Worm (Caenorhabditis elegans) whole organism, late embryonic: ENCODE data around the gene tric-1B.2.
A peak's percentile ranks its signal among the peaks of the same experiment; 100 is the strongest.

Source experiments
- C08G9.2 ChIP-seq: sonication (generic microtip); optimal IDR thresholded peaks from 2 replicates; lab custom pipeline; 2016; ENCODE audit warnings: mild to moderate bottlenecking, missing genetic modification characterization, moderate library complexity, missing compliant biosample characterization
- T23F11.4 ChIP-seq: fragments of 200-800 bp; sonication (Bioruptor generic); optimal IDR thresholded peaks from 2 replicates; lab custom pipeline; 2018; ENCODE audit warnings: mild to moderate bottlenecking, missing genetic modification characterization, missing compliant biosample characterization
- Y22D7AL.16 ChIP-seq: sonication (generic microtip); optimal IDR thresholded peaks from 2 replicates; lab custom pipeline; 2016; ENCODE audit warnings: missing genetic modification characterization, missing compliant biosample characterization
- ceh-18 ChIP-seq: sonication (generic microtip); optimal IDR thresholded peaks from 2 replicates; lab custom pipeline; 2016; ENCODE audit warnings: missing genetic modification characterization, missing compliant biosample characterization
- ceh-19 ChIP-seq: fragments of 200-800 bp; sonication (Bioruptor generic); optimal IDR thresholded peaks from 2 replicates; lab custom pipeline; 2018; ENCODE audit warnings: mild to moderate bottlenecking, missing genetic modification characterization, missing compliant biosample characterization
- ceh-2 ChIP-seq: sonication (generic microtip); optimal IDR thresholded peaks from 2 replicates; lab custom pipeline; 2016; ENCODE audit warnings: missing genotype, missing genetic modification characterization, missing compliant biosample characterization
- ceh-24 ChIP-seq: sonication (generic microtip); optimal IDR thresholded peaks from 2 replicates; lab custom pipeline; 2016; ENCODE audit warnings: mild to moderate bottlenecking, missing genetic modification characterization, missing compliant biosample characterization
- ceh-34 ChIP-seq: sonication (generic microtip); optimal IDR thresholded peaks from 2 replicates; lab custom pipeline; 2016; ENCODE audit warnings: mild to moderate bottlenecking, missing genetic modification characterization, missing compliant biosample characterization
- che-1 ChIP-seq: sonication (generic microtip); optimal IDR thresholded peaks from 2 replicates; lab custom pipeline; 2016; ENCODE audit warnings: mild to moderate bottlenecking, missing genetic modification characterization, missing compliant biosample characterization
- dmd-4 ChIP-seq: sonication (generic microtip); optimal IDR thresholded peaks from 2 replicates; lab custom pipeline; 2016; ENCODE audit warnings: borderline replicate concordance, missing genetic modification characterization, missing compliant biosample characterization
- elt-4 ChIP-seq: sonication (generic microtip); optimal IDR thresholded peaks from 2 replicates; lab custom pipeline; 2016; ENCODE audit warnings: missing genetic modification characterization, missing compliant biosample characterization
- ets-4 ChIP-seq: sonication (generic microtip); optimal IDR thresholded peaks from 2 replicates; lab custom pipeline; 2016; ENCODE audit warnings: missing genetic modification characterization, missing compliant biosample characterization
- eyg-1 ChIP-seq: sonication (generic microtip); optimal IDR thresholded peaks from 2 replicates; lab custom pipeline; 2016; ENCODE audit warnings: missing genotype, missing genetic modification characterization, missing compliant biosample characterization
- fax-1 ChIP-seq: sonication (generic microtip); optimal IDR thresholded peaks from 2 replicates; lab custom pipeline; 2016; ENCODE audit warnings: missing genotype, missing genetic modification characterization, missing compliant biosample characterization
- fkh-10 ChIP-seq: fragments of 150-350 bp; optimal IDR thresholded peaks from 2 replicates; lab custom pipeline; 2014; ENCODE audit warnings: missing biosample characterization, missing genetic modification reagents, missing genetic modification characterization
- gmeb-2 ChIP-seq: sonication (generic microtip); optimal IDR thresholded peaks from 2 replicates; lab custom pipeline; 2016; ENCODE audit warnings: missing genetic modification characterization, inconsistent platforms, missing compliant biosample characterization
- hlh-13 ChIP-seq: fragments of 200-800 bp; sonication (Bioruptor generic); optimal IDR thresholded peaks from 2 replicates; lab custom pipeline; 2018; ENCODE audit warnings: mild to moderate bottlenecking, missing genetic modification characterization, missing compliant biosample characterization
- hlh-15 ChIP-seq: sonication (generic microtip); optimal IDR thresholded peaks from 2 replicates; lab custom pipeline; 2016; ENCODE audit warnings: missing genetic modification characterization, missing compliant biosample characterization
- hlh-30 ChIP-seq: sonication (generic microtip); optimal IDR thresholded peaks from 2 replicates; lab custom pipeline; 2017; ENCODE audit warnings: antibody characterized with exemption, missing genetic modification characterization, missing compliant biosample characterization; ENCODE audit not compliant: insufficient read depth
- lim-6 ChIP-seq: sonication (generic microtip); optimal IDR thresholded peaks from 2 replicates; lab custom pipeline; 2016; ENCODE audit warnings: missing genetic modification characterization, missing compliant biosample characterization
- lin-11 ChIP-seq: fragments of 200-800 bp; sonication (Bioruptor generic); optimal IDR thresholded peaks from 2 replicates; lab custom pipeline; 2018; ENCODE audit warnings: mild to moderate bottlenecking, missing genetic modification characterization, missing compliant biosample characterization
- mec-3 ChIP-seq: sonication (generic microtip); optimal IDR thresholded peaks from 2 replicates; lab custom pipeline; 2016; ENCODE audit warnings: borderline replicate concordance, missing genetic modification characterization, missing compliant biosample characterization
- nfya-1 ChIP-seq: sonication (generic microtip); optimal IDR thresholded peaks from 2 replicates; lab custom pipeline; 2017; ENCODE audit warnings: missing genetic modification characterization, mild to moderate bottlenecking, missing compliant biosample characterization, antibody characterized with exemption, moderate library complexity
- nhr-11 ChIP-seq: fragments of 150-350 bp; optimal IDR thresholded peaks from 2 replicates; lab custom pipeline; 2014; ENCODE audit warnings: missing biosample characterization, missing genetic modification characterization
- odd-2 ChIP-seq: sonication (generic microtip); optimal IDR thresholded peaks from 2 replicates; lab custom pipeline; 2017; ENCODE audit warnings: antibody characterized with exemption, mild to moderate bottlenecking, missing genetic modification characterization, missing compliant biosample characterization
- pat-9 ChIP-seq: fragments of 200-800 bp; sonication (Bioruptor generic); optimal IDR thresholded peaks from 2 replicates; lab custom pipeline; 2018; ENCODE audit warnings: mild to moderate bottlenecking, missing genetic modification characterization, moderate library complexity, missing compliant biosample characterization
- pax-1 ChIP-seq: fragments of 150-350 bp; optimal IDR thresholded peaks from 2 replicates; lab custom pipeline; 2014; ENCODE audit warnings: missing biosample characterization, missing genetic modification characterization
- pha-4 ChIP-seq: fragments of 150-350 bp; optimal IDR thresholded peaks from 2 replicates; lab custom pipeline; 2018; ENCODE audit warnings: missing biosample characterization, missing genetic modification reagents, missing genetic modification characterization
- pros-1 ChIP-seq: fragments of 150-350 bp; optimal IDR thresholded peaks from 2 replicates; lab custom pipeline; 2014; ENCODE audit warnings: missing biosample characterization, missing genetic modification reagents, missing genetic modification characterization
- sox-4 ChIP-seq: sonication (generic microtip); optimal IDR thresholded peaks from 2 replicates; lab custom pipeline; 2017; ENCODE audit warnings: mild to moderate bottlenecking, missing genetic modification characterization, inconsistent platforms, missing compliant biosample characterization
- syd-9 ChIP-seq: sonication (generic microtip); optimal IDR thresholded peaks from 2 replicates; lab custom pipeline; 2016; ENCODE audit warnings: mild to moderate bottlenecking, missing genetic modification characterization, moderate library complexity, missing compliant biosample characterization
- tbx-2 ChIP-seq: sonication (generic microtip); optimal IDR thresholded peaks from 2 replicates; lab custom pipeline; 2016; ENCODE audit warnings: missing genetic modification characterization, missing compliant biosample characterization
- unc-55 ChIP-seq: sonication (generic microtip); optimal IDR thresholded peaks from 2 replicates; lab custom pipeline; 2017; ENCODE audit warnings: missing biosample characterization, missing genetic modification reagents, missing genetic modification characterization
- unc-86 ChIP-seq: sonication (generic microtip); optimal IDR thresholded peaks from 2 replicates; lab custom pipeline; 2016; ENCODE audit warnings: missing genetic modification characterization, missing compliant biosample characterization
- ztf-16 ChIP-seq: sonication (generic microtip); optimal IDR thresholded peaks from 2 replicates; lab custom pipeline; 2017; ENCODE audit warnings: missing genetic modification characterization, missing compliant biosample characterization

The tric-1B.2 gene

DNA sequence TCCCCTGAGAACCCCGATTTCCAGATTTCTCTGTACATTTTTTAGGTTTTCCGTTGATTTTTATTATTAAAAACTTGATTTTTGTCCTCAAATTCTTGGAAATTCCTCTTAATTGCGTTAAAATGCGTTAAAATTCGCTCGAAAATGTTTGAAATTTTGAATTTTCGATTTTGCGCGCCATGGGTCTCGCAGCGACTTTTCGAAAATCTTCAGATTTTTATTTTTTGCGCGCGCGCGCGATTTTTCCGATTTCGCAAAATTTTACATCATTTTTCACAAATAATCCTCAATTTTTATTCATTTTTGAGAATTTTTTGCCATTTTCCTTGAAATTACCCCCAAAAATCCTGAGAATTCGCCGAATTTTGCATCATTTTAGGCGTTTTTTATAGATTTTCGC lies 4.9 kb upstream of the tric-1B.2 start:
- TF ChIP-seq hlh-15 (tag; lab: Kevin White, UChicago) (no peak), mec-3 (tag; lab: Kevin White, UChicago) (no peak), unc-86 (tag; lab: Kevin White, UChicago) (no peak), ceh-34 (tag; lab: Kevin White, UChicago) (no peak), che-1 (tag; lab: Kevin White, UChicago) (no peak), lim-6 (tag; lab: Kevin White, UChicago) (no peak), elt-4 (tag; lab: Kevin White, UChicago) (no peak)

DNA sequence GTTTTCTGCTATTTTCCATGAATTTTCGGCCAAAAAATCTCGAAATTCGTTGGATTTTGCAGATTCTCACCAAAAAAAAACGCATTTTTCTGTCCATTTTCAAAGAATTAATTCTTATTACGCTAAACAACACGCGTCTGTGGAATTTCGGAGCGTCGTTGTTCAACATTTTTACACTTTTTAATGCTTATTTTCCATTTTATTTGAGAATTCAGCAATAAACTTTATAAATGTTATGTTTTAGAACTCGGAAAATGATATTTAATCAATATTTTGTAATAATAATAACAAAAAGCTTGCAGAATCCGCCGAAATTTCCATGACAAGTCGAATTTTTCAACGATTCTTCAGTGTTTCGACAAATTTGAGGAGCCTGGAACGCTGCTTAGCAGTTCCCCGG lies 1.2 kb upstream of the tric-1B.2 start, which contains the start of gene ife-5:
ife-5 (plus strand) TSS at position 301 of the 400 bp plus-strand sequence.
- TF ChIP-seq unc-86 (tag; lab: Kevin White, UChicago) (no peak), elt-4 (tag; lab: Kevin White, UChicago) (no peak), hlh-13 (GFP tag; lab: Kevin White, UChicago) (no peak), pat-9 (tag; lab: Kevin White, UChicago) (no peak)

DNA sequence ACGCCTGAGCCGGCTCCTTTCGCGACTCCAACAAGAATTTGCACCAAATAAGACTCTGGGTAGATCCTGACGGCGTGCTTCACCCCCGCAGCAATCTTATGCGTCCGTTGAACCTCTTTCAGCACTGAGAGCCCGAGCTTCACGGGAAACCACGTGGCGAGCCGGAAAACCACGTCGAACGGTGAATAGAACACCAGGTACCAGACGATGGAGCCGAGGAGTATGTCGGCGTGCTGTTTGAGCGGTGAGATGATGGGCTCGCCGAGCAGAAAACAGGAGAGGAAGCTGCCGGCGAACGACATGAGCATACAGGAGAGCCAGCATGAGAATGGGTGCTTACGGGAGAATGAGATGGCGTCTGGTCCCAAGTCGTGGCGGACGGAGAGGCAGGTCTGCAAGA lies 585 bp downstream of the tric-1B.2 start:
- TF ChIP-seq pax-1 (tag; lab: Kevin White, UChicago), result no peak
- no peak for TF ChIP-seq sox-4 (tag; lab: Kevin White, UChicago)
- TF ChIP-seq ceh-2, result no peak
- no peak for TF ChIP-seq unc-86 (tag; lab: Kevin White, UChicago)
- TF ChIP-seq hlh-30 (tag; lab: Kevin White, UChicago), result no peak
- TF ChIP-seq lin-11 (tag; lab: Kevin White, UChicago), result no peak
- no peak for TF ChIP-seq odd-2 (tag; lab: Kevin White, UChicago)
- TF ChIP-seq gmeb-2, result no peak
- no peak for TF ChIP-seq ceh-18 (tag; lab: Kevin White, UChicago)
- no peak for TF ChIP-seq nhr-11 (tag; lab: Kevin White, UChicago)
- no peak for TF ChIP-seq unc-55
- no peak for TF ChIP-seq pha-4 (tag; lab: Kevin White, UChicago)
- no peak for TF ChIP-seq mec-3 (tag; lab: Kevin White, UChicago)
- no peak for TF ChIP-seq ceh-24
- TF ChIP-seq, all 69 proteins: peak for 0

DNA sequence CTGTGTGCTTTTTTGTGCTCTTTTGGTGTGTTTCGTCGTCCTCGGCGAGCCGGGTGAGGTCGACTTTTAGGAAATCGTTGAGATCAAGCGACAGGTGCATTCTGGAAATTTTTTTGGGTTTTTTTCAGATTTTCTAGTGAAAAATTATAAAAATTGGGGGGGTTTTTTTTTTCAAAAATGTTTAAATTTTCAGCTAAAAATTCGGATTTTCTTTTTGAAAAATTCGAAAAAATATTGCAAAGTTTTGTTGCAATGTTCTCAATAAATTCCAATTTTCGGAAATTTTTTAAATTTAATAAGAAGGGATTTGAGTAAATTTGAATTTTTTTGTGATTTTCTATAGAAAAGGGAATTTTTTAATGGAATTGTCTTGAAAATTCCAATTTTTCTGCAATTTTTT lies 4.2 kb downstream of the tric-1B.2 start, which contains the start of gene Y57A10A.27:
Y57A10A.27 (minus strand) TSS at position 101 of the 400 bp plus-strand sequence.
- TF ChIP-seq pha-4 (tag; lab: Kevin White, UChicago) (no peak), fkh-10 (GFP tag; lab: Kevin White, UChicago) (no peak), C08G9.2 (tag; lab: Kevin White, UChicago) (no peak), T23F11.4 (GFP tag; lab: Kevin White, UChicago) (no peak), syd-9 (no peak), ceh-18 (tag; lab: Kevin White, UChicago) (no peak), ztf-16 (no peak), lim-6 (tag; lab: Kevin White, UChicago) (no peak), hlh-13 (GFP tag; lab: Kevin White, UChicago) (no peak), pros-1 (tag; lab: Kevin White, UChicago) (no peak), Y22D7AL.16 (no peak), eyg-1 (tag; lab: Kevin White, UChicago) (no peak), ets-4 (tag; lab: Kevin White, UChicago) (no peak)

DNA sequence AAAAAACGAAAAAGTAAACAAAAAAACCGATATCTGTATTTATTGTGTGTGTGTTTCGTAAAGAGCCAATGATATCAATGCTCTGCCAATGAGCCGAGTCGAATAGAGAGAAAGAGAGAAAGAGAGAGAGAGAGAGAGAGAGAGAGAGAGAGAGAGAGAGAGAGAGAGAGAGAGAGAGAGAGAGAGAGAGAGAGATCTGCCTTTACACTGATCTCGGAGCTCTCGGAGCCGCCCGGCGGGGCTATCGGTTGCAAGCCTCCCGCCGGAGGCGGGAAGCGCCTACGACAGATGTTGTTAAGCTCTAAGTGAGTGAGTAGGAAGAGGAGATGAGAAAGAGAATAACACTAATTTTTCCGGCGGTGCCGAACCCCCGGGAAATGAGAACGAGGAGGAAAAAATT lies 10.3 kb downstream of the tric-1B.2 start:
- TF ChIP-seq T23F11.4 (GFP tag; lab: Kevin White, UChicago) (no peak), dmd-4 (tag; lab: Kevin White, UChicago) (no peak), odd-2 (tag; lab: Kevin White, UChicago) (no peak), nfya-1 (tag; lab: Kevin White, UChicago) (peak; percentile 52), mec-3 (tag; lab: Kevin White, UChicago) (no peak), ceh-19 (GFP tag; lab: Kevin White, UChicago) (no peak), fax-1 (no peak), pat-9 (tag; lab: Kevin White, UChicago) (peak; percentile 36), che-1 (tag; lab: Kevin White, UChicago) (no peak), tbx-2 (no peak)
